Fruit fly (Drosophila melanogaster): ENCODE results near the gene Irk3.

Irk3 gene

DNA sequence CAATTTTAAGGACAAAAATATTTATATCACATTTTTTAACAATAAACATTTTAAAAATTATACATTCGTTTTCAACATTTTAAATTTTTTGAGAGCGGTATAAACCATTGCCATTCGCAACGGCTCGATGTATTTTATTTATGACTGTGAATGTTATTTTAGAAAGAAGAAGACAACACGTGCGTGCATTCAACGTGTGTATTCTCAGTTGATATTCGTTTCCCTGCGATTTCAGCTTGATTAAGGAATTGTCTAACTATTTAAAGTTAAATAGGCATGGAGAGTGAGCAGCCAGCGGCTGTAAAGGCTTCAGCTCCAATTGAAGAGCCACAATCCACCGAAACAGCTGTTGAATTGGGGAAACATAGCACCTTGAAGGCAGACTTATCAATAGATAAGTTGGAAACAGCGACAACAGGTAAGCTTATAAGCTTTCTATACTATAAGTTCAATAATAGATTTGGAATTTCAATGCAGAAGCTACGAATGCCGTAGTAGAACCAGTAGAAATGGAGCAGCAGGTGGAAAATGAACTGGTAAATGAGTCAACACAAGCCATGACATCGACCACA lies 14.9 kb downstream of the Irk3 start, which contains the start of gene CG10341:
Gene CG10341, plus strand, starts transcription at position 156 of the 572 bp plus-strand sequence.
- TF ChIP-seq CG8478 (optimal IDR thresholded peaks at IDR 0.05) = no peak
- no peak for TF ChIP-seq EcR (GFP tag; optimal IDR thresholded peaks at IDR 0.05)
- no peak for TF ChIP-seq pan (optimal IDR thresholded peaks at IDR 0.05)
- no peak for TF ChIP-seq psq (optimal IDR thresholded peaks at IDR 0.05)
- TF ChIP-seq Dll (optimal IDR thresholded peaks at IDR 0.05) = no peak
- TF ChIP-seq usp (GFP tag; optimal IDR thresholded peaks at IDR 0.05) = no peak

DNA sequence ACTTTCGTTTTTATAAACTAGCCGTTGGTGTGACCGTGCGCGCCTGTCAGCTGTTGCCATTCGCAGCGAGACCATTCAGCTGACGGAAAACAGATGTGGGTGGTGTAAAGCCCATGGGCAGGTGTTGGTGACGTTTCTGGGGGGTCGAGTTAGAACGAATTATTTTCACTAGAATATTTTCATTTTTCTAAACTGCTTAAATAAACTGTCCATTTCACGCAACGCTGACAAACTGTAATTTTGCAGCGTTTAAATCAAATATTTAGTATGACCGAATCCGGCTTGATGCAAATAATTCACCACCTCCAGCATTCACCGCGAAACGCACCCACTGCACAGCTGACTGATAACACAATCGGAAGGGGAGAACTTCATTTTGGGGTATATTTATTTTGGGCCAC lies 18.1 kb downstream of the Irk3 start, which contains the start of the genes CG10383 and CG10338:
Gene CG10383, minus strand, starts transcription at position 199 of the 401 bp plus-strand sequence.
Gene CG10338, plus strand, starts transcription at position 261 of the 401 bp plus-strand sequence.
- TF ChIP-seq CG8478 (optimal IDR thresholded peaks at IDR 0.05) (no peak), Dll (optimal IDR thresholded peaks at IDR 0.05) (no peak), usp (GFP tag; optimal IDR thresholded peaks at IDR 0.05) (no peak), EcR (GFP tag; optimal IDR thresholded peaks at IDR 0.05) (no peak), psq (optimal IDR thresholded peaks at IDR 0.05) (no peak)

DNA sequence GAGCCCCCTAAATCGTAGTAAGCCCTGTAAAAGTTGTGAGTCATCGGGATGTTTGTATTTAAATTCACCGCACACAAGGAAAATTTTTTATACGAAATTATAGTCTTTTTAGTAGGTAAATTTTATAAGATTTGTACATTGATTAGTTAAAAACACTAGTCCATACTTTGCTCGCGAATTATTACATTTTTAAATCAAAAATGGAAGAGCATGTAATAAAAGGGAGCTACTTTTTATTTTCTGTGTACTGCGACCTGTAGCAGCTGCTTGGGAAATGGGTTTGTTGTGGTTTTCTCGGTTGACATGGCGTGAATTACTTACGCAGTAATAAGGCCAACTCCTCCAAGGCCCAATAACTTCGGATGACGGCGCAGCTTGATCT lies 18.8 kb downstream of the Irk3 start:
- no peak for TF ChIP-seq CG8478 (optimal IDR thresholded peaks at IDR 0.05)
- no peak for TF ChIP-seq Dll (optimal IDR thresholded peaks at IDR 0.05)
- no peak for TF ChIP-seq EcR (GFP tag; optimal IDR thresholded peaks at IDR 0.05)
- TF ChIP-seq pan (optimal IDR thresholded peaks at IDR 0.05) = no peak
- no peak for TF ChIP-seq psq (optimal IDR thresholded peaks at IDR 0.05)
- TF ChIP-seq usp (GFP tag; optimal IDR thresholded peaks at IDR 0.05) = no peak

DNA sequence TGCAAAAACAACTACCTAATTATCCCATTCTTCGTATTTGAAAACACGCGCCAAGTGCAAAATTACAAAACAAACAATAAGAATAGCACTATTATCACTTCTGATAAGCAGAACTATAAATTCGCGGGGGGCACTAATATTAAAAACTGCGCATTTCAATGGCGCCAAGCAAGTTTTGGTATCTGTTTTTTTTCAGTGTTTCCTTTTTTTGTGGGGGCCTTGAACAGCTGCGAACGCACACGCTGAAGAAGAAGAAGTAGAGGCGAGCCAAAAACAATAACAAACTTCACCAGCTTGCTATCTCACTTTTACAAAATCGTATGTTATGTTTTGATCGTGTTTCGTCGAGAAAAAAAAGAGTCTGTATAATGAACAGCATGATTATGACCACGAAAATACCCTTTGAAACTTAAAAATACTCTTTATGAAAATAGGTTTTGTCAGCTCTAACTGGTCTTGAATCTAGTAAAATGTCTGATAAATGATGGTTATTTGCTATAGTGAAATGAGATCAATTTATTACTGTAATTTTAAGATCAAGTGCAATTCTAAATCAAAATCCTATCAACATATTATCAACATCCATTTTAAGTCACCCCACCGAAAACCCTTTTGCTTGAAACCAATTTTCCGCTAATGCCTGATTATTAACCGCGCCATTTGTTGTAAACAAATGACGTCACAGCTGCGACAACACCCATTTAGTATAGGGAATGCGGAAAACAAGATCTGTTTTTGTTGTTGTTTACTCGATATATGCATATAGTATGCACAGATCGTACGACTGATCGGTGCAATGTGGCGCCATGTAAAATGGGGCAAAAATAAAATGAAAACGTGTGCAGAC lies 19.4 kb downstream of the Irk3 start:
- no peak for TF ChIP-seq usp (GFP tag; optimal IDR thresholded peaks at IDR 0.05)
- no peak for TF ChIP-seq CG8478 (optimal IDR thresholded peaks at IDR 0.05)
- no peak for TF ChIP-seq EcR (GFP tag; optimal IDR thresholded peaks at IDR 0.05)
- no peak for TF ChIP-seq psq (optimal IDR thresholded peaks at IDR 0.05)
- TF ChIP-seq pan (optimal IDR thresholded peaks at IDR 0.05) = peak; percentile 3
- no peak for TF ChIP-seq Dll (optimal IDR thresholded peaks at IDR 0.05)

DNA sequence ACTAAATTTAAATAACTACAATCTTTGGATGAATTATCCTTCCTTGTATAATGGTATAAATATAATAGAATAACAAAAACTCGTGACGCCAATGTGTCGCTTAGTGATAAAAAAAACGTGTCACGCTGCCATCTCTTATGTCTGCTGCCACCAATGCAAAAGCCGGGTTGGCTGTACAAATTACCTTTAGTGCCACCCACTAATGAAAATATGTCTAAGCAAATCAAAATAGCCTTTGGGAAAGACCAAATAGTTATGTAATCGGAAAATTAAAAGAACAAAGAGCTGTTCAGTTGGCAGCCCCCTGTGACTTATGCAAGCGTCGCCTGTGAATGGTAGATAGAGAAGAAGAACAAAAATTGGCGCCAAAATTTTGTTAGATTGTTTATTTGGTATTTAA lies 24.2 kb downstream of the Irk3 start, which contains the start of gene CG10336:
Gene CG10336, plus strand, starts transcription at position 153 of the 400 bp plus-strand sequence.
- TF ChIP-seq EcR (GFP tag; optimal IDR thresholded peaks at IDR 0.05) (no peak), Dll (optimal IDR thresholded peaks at IDR 0.05) (no peak), usp (GFP tag; optimal IDR thresholded peaks at IDR 0.05) (no peak), pan (optimal IDR thresholded peaks at IDR 0.05) (no peak), CG8478 (optimal IDR thresholded peaks at IDR 0.05) (no peak), psq (optimal IDR thresholded peaks at IDR 0.05) (no peak)

DNA sequence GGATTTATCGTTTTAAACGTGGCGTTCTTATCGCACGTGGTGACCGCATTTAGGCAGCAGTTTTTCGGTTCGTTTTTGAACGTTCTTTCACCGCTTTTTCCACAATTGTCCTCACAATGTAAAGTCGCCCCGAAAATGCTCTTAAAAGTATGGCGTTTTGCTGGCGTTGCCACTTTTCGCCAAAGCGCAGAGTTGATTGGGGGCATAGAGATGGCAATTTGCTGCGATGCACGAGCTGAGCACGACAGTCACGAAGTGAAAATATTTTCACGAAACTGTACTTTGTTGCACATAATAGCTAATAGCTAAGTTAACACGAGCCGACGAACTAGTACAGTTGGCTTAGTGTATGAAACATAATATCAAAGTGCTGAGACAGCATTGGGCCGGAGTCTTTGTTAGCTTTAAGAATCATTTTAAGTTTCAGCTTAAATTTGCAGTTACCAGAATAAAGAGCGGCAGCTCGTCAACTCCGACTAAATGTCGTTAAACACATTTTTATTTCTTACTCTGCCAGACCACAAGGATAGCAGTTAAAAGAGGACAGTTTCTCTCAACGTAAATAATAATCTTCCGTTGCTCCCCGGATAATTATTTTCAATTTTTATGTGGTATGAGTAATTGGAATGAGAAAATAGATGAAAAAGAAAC lies 24.8 kb downstream of the Irk3 start, which contains the start of gene msl-1:
Gene msl-1, minus strand, starts transcription at position 155 of the 651 bp plus-strand sequence.
- TF ChIP-seq EcR (GFP tag; optimal IDR thresholded peaks at IDR 0.05) (no peak), CG8478 (optimal IDR thresholded peaks at IDR 0.05) (no peak), Dll (optimal IDR thresholded peaks at IDR 0.05) (no peak), usp (GFP tag; optimal IDR thresholded peaks at IDR 0.05) (no peak), psq (optimal IDR thresholded peaks at IDR 0.05) (no peak), pan (optimal IDR thresholded peaks at IDR 0.05) (no peak)

DNA sequence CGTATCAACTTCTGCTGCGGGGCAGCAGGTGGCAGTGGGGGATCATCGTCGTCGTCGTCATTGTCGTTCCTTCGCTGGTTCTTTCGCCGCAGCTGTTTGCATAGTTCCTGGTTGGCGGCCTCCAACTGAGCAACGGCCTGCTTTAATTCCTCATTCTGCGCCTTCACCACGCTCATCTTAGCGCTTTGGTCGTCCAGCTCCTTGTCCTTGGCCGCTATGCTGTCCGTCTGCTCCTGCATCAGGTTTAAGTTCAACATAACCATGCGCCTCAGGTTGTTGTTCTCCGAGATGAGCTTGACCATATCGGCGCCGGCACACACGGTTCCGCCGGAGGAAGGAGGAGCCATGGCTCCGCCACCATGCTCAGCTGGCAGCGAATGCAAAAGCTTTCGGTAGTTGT lies 25.7 kb downstream of the Irk3 start:
- TF ChIP-seq psq (optimal IDR thresholded peaks at IDR 0.05) (no peak), CG8478 (optimal IDR thresholded peaks at IDR 0.05) (no peak), EcR (GFP tag; optimal IDR thresholded peaks at IDR 0.05) (no peak), Dll (optimal IDR thresholded peaks at IDR 0.05) (no peak), usp (GFP tag; optimal IDR thresholded peaks at IDR 0.05) (no peak), pan (optimal IDR thresholded peaks at IDR 0.05) (no peak)

DNA sequence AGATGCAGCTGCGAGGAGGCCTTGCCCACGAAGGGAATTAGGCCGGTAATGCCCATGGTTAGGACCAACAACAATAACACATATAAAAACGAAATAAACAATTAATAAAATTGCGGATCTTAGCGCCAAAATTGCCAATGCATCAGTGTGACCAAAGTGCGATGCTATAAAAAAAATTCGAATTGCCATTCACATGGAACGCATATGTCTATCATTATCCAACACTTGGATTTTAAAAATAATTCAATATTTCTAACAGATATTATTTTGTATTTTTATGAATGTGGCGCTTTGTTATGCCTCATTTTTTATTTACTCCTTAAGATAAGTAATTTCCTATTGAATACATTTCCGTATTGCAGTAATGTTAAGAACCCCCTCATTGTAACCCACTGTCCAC lies 31.6 kb downstream of the Irk3 start, which contains the start of gene tos:
Gene tos, minus strand, starts transcription at position 173 of the 400 bp plus-strand sequence.
- TF ChIP-seq EcR (GFP tag; optimal IDR thresholded peaks at IDR 0.05) (no peak), Dll (optimal IDR thresholded peaks at IDR 0.05) (no peak), usp (GFP tag; optimal IDR thresholded peaks at IDR 0.05) (no peak), CG8478 (optimal IDR thresholded peaks at IDR 0.05) (no peak), psq (optimal IDR thresholded peaks at IDR 0.05) (no peak), pan (optimal IDR thresholded peaks at IDR 0.05) (no peak)

DNA sequence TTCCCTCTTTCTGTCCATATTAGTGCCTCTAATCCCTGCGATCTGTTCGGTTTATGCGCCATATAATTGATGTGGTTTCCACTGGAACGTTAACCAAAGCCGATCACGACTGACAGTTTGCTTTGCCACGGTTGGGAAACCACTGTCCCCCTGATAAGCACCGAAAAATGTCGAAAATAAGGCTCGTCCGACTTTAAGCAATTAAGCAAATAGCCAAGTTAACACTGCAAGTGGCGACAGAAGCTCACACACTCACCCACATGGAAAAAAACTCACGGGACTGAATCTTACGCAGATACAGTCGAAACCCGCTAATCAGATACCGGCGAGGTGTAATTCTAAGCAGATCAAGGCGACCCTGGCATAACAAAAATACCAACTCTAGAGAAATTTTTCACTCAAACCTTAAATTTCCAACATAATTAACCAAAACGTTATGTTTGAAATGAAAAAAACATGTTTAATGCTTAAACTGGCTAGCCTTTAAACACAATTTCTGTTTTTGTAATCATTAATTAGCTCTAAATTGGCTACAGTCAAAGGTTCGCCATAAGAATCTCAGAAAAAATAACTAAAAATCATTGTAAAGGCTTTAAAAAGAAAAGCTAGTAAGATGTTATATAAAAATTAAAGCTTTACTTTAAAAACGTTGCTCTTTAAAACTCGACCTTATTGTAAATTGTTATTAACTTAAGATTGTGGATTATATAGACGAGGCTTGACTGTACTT lies 35.5 kb downstream of the Irk3 start:
- TF ChIP-seq pan (optimal IDR thresholded peaks at IDR 0.05) (no peak), usp (GFP tag; optimal IDR thresholded peaks at IDR 0.05) (no peak), CG8478 (optimal IDR thresholded peaks at IDR 0.05) (no peak), psq (optimal IDR thresholded peaks at IDR 0.05) (no peak), Dll (optimal IDR thresholded peaks at IDR 0.05) (no peak), EcR (GFP tag; optimal IDR thresholded peaks at IDR 0.05) (no peak)

DNA sequence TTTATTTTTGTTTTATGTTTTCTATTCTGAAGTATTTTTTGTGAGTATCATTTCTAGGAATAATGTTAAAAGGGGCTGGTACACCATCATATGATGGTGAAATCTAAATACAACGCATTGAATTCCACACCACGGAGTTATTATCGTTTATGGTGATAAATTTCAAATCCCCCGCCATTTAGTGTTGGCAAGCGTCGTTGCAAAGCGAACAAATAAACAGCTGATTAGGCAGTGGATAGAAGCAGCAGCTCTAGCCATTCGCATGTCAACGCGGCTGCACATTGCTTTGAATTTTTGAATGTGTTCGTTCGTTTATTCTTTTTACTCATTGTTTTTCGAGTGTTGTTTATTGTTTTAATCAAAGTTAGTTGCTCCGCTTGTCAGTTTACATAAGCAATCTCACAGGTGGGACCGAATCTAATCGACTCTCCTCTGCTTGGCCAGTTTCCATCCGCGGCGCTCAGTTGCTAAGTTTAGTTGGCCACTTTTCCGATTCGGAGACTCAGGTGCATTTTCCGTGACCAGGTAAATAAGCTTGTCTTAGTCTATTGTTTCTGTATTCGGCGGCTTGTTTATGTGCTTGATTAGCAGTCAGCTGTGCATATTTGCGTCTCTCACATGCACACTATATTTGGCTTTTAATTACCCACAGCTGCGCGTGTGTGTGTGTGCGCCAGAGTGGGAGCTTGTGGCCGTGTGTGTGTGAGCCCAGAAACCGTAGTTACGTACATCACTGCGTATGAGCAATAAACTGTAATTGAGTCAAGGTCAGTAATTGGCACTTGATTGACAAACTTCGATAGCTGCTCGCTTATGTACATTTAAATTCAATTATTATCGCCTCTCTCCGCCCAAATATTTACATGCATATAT lies 36.4 kb downstream of the Irk3 start, which contains the start of the genes Mst36Fa and CG31751:
Gene Mst36Fa, minus strand, starts transcription at position 51 of the 873 bp plus-strand sequence.
Gene CG31751, plus strand, starts transcription at position 274 of the 873 bp plus-strand sequence.
- TF ChIP-seq pan (optimal IDR thresholded peaks at IDR 0.05) (no peak), EcR (GFP tag; optimal IDR thresholded peaks at IDR 0.05) (no peak), psq (optimal IDR thresholded peaks at IDR 0.05) (no peak), CG8478 (optimal IDR thresholded peaks at IDR 0.05) (no peak), usp (GFP tag; optimal IDR thresholded peaks at IDR 0.05) (no peak), Dll (optimal IDR thresholded peaks at IDR 0.05) (no peak)
